Worm (Caenorhabditis elegans) whole organism, mixed stage, embryonic: ENCODE measurements around the gene ketn-1.

Source experiments
- ces-1 ChIP-seq: fragments of 150-350 bp; optimal IDR thresholded peaks from 2 replicates; lab custom pipeline; 2014; ENCODE audit warnings: missing biosample characterization, missing genetic modification reagents, missing genetic modification characterization
- drap-1 ChIP-seq: fragments of 200-800 bp; sonication (Bioruptor generic); optimal IDR thresholded peaks from 3 replicates; lab custom pipeline; 2018; ENCODE audit warnings: mild to moderate bottlenecking, missing genetic modification characterization, missing compliant biosample characterization
- elt-3 ChIP-seq: fragments of 150-350 bp; optimal IDR thresholded peaks from 2 replicates; lab custom pipeline; 2014; ENCODE audit warnings: missing biosample characterization, missing genetic modification characterization
- ham-2 ChIP-seq: fragments of 200-800 bp; sonication (Bioruptor generic); optimal IDR thresholded peaks from 2 replicates; lab custom pipeline; 2018; ENCODE audit warnings: mild to moderate bottlenecking, missing genetic modification characterization, missing compliant biosample characterization
- hlh-1 ChIP-seq: fragments of 150-350 bp; optimal IDR thresholded peaks from 2 replicates; lab custom pipeline; 2014; ENCODE audit warnings: missing biosample characterization, missing genetic modification reagents, missing genetic modification characterization
- mls-2 ChIP-seq: sonication (generic microtip); optimal IDR thresholded peaks from 2 replicates; lab custom pipeline; 2016; ENCODE audit warnings: mild to moderate bottlenecking, missing genetic modification characterization, moderate library complexity, missing compliant biosample characterization
- nhr-28 ChIP-seq: fragments of 150-350 bp; optimal IDR thresholded peaks from 2 replicates; lab custom pipeline; 2014; ENCODE audit warnings: missing biosample characterization, missing genetic modification characterization
- nhr-76 ChIP-seq: sonication (generic microtip); optimal IDR thresholded peaks from 2 replicates; lab custom pipeline; 2017; ENCODE audit warnings: missing biosample characterization, missing genetic modification characterization
- snpc-4 ChIP-seq: fragments of 150-350 bp; optimal IDR thresholded peaks from 2 replicates; lab custom pipeline; 2014; ENCODE audit warnings: missing biosample characterization, missing genetic modification characterization
- unc-39 ChIP-seq: fragments of 150-350 bp; optimal IDR thresholded peaks from 2 replicates; lab custom pipeline; 2014; ENCODE audit warnings: missing biosample characterization, missing genetic modification characterization
- unc-62 ChIP-seq: fragments of 150-350 bp; optimal IDR thresholded peaks from 2 replicates; lab custom pipeline; 2014; ENCODE audit warnings: missing biosample characterization, missing genetic modification reagents, missing genetic modification characterization
- zip-8 ChIP-seq: fragments of 150-350 bp; optimal IDR thresholded peaks from 2 replicates; lab custom pipeline; 2014; ENCODE audit warnings: missing biosample characterization, missing genetic modification characterization

DNA sequence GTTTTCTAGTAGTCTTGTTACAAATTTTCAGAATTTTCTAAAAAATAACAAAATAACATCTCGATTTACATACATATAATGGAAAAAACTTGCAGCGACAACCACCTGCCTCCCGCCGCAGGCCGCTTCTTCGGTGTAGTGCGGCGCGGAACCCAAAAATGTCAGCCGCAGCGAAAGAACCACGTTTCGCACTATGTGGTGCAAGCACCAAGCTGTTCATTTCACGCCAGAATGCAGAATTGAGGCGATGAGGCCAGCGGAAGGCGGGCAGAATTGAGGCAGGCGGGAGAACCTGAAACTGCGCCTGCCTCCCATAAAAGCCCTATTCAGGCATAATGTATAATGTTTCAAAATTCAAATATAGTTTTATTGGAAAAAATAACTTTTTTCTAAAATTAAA is 46.2 kb downstream of the ketn-1 start:
- no peak for TF ChIP-seq nhr-76 (tag; lab: Kevin White, UChicago)
- TF ChIP-seq zip-8 (tag; lab: Kevin White, UChicago), result no peak
- TF ChIP-seq unc-62 (GFP tag; lab: Kevin White, UChicago), result no peak
- TF ChIP-seq ces-1, result no peak
- TF ChIP-seq hlh-1 (tag; lab: Kevin White, UChicago), result no peak
- TF ChIP-seq unc-39 (tag; lab: Kevin White, UChicago), result no peak
- no peak for TF ChIP-seq ham-2
- no peak for TF ChIP-seq elt-3 (tag; lab: Kevin White, UChicago)
- no peak for TF ChIP-seq mls-2 (tag; lab: Kevin White, UChicago)
- TF ChIP-seq snpc-4 (tag; lab: Kevin White, UChicago), result no peak
- no peak for TF ChIP-seq drap-1 (GFP tag; lab: Kevin White, UChicago)
- TF ChIP-seq nhr-28, result no peak
